Fruit fly (Drosophila melanogaster) whole organism, embryonic: ENCODE measurements around the gene CG31224.

Experiments used
- Atf6 ChIP-seq: fragments of 200-800 bp; sonication (Bioruptor generic); IDR thresholded peaks from 2 replicates; pipeline ENCODE4 v1.3.6; 2022; ENCODE audit warnings: missing biosample characterization, missing genetic modification characterization
- Awh ChIP-seq: fragments of 200-800 bp; sonication (Bioruptor generic); IDR thresholded peaks from 2 replicates; pipeline ENCODE4, ENCODE4 v1.3.6; 2022; ENCODE audit warnings: missing biosample characterization, missing genetic modification characterization
- B-H2 ChIP-seq: fragments of 200-800 bp; sonication (Bioruptor generic); optimal IDR thresholded peaks from 2 replicates; lab custom pipeline; 2018; ENCODE audit warnings: missing biosample characterization, mild to moderate bottlenecking, missing genetic modification characterization
- Blimp-1 ChIP-seq: fragments of 200-800 bp; sonication (Bioruptor generic); optimal IDR thresholded peaks from 3 replicates; lab custom pipeline; 2018; ENCODE audit warnings: missing biosample characterization, missing genetic modification characterization, mild to moderate bottlenecking, moderate library complexity, missing genetic modification reagents
- CG10267 ChIP-seq: fragments of 200-800 bp; sonication (Bioruptor generic); optimal IDR thresholded peaks from 2 replicates; lab custom pipeline; 2018; ENCODE audit warnings: missing biosample characterization, mild to moderate bottlenecking, missing genetic modification characterization, moderate library complexity
- CG10462 ChIP-seq: fragments of 200-800 bp; sonication (Bioruptor generic); optimal IDR thresholded peaks from 2 replicates; lab custom pipeline; 2016; ENCODE audit warnings: missing biosample characterization, missing genetic modification characterization
- CG10979 ChIP-seq: fragments of 200-800 bp; sonication (Bioruptor generic); optimal IDR thresholded peaks from 2 replicates; lab custom pipeline; 2018; ENCODE audit warnings: missing biosample characterization, mild to moderate bottlenecking, missing genetic modification characterization, moderate library complexity
- CG11696 ChIP-seq: fragments of 200-800 bp; sonication (Bioruptor generic); IDR thresholded peaks from 2 replicates; pipeline ENCODE4 v1.3.6; 2022; ENCODE audit warnings: missing biosample characterization, missing genetic modification characterization
- CG13287 ChIP-seq: fragments of 200-800 bp; sonication (Bioruptor generic); IDR thresholded peaks from 2 replicates; pipeline ENCODE4 v1.3.6; 2022; ENCODE audit warnings: missing biosample characterization, missing genetic modification characterization; ENCODE audit not compliant: partially characterized antibody
- CG13775 ChIP-seq: fragments of 200-800 bp; sonication (Bioruptor generic); optimal IDR thresholded peaks from 3 replicates; lab custom pipeline; 2017; ENCODE audit warnings: missing biosample characterization, mild to moderate bottlenecking, missing genetic modification characterization
- CG14667 ChIP-seq: fragments of 200-800 bp; sonication (Bioruptor generic); IDR thresholded peaks from 2 replicates; pipeline ENCODE4 v1.3.6; 2022; ENCODE audit warnings: missing biosample characterization, missing genetic modification characterization
- CG15073 ChIP-seq: fragments of 200-800 bp; sonication (Bioruptor generic); optimal IDR thresholded peaks from 2 replicates; lab custom pipeline; 2016; ENCODE audit warnings: missing biosample characterization, missing genetic modification characterization
- CG15269 ChIP-seq: fragments of 200-800 bp; sonication (Bioruptor generic); optimal IDR thresholded peaks from 2 replicates; lab custom pipeline; 2018; ENCODE audit warnings: missing biosample characterization, mild to moderate bottlenecking, missing genetic modification characterization, moderate library complexity
- CG15601 ChIP-seq: fragments of 200-800 bp; sonication (Bioruptor generic); optimal IDR thresholded peaks from 3 replicates; lab custom pipeline; 2019; ENCODE audit warnings: missing biosample characterization, mild to moderate bottlenecking, missing genetic modification characterization, moderate library complexity
- CG16813 ChIP-seq: fragments of 200-800 bp; sonication (Bioruptor generic); IDR thresholded peaks from 3 replicates; pipeline ENCODE4 v1.3.6; 2022; ENCODE audit warnings: missing biosample characterization, missing genetic modification characterization; ENCODE audit not compliant: partially characterized antibody
- CG2889 ChIP-seq: fragments of 200-800 bp; sonication (Bioruptor generic); IDR thresholded peaks from 3 replicates; pipeline ENCODE4 v1.3.6; 2022; ENCODE audit warnings: missing biosample characterization, missing genetic modification characterization
- CG32767 ChIP-seq: fragments of 200-800 bp; sonication (Bioruptor generic); IDR thresholded peaks from 2 replicates; pipeline ENCODE4 v1.3.6; 2022; ENCODE audit warnings: missing biosample characterization, missing genetic modification characterization
- CG33213 ChIP-seq: fragments of 200-800 bp; sonication (Bioruptor generic); optimal IDR thresholded peaks from 3 replicates; lab custom pipeline; 2016; ENCODE audit warnings: missing biosample characterization, missing genetic modification characterization
- CG33557 ChIP-seq: fragments of 200-800 bp; sonication (Bioruptor generic); optimal IDR thresholded peaks from 2 replicates; lab custom pipeline; 2019; ENCODE audit warnings: missing biosample characterization, mild to moderate bottlenecking, missing genetic modification characterization, moderate library complexity
- CG4730 ChIP-seq: fragments of 200-800 bp; sonication (Bioruptor generic); IDR thresholded peaks from 2 replicates; pipeline ENCODE4 v1.3.6; 2022; ENCODE audit warnings: missing biosample characterization, missing genetic modification characterization
- CG6175 ChIP-seq: fragments of 200-800 bp; sonication (Bioruptor generic); IDR thresholded peaks from 3 replicates; pipeline ENCODE4 v1.3.6; 2022; ENCODE audit warnings: missing biosample characterization, missing genetic modification characterization
- CG7271 ChIP-seq: fragments of 200-800 bp; sonication (Bioruptor generic); optimal IDR thresholded peaks from 2 replicates; lab custom pipeline; 2018; ENCODE audit warnings: missing biosample characterization, mild to moderate bottlenecking, missing genetic modification characterization, moderate library complexity
- CG7745 ChIP-seq: fragments of 200-800 bp; sonication (Bioruptor generic); optimal IDR thresholded peaks from 2 replicates; lab custom pipeline; 2018; ENCODE audit warnings: missing biosample characterization, mild to moderate bottlenecking, missing genetic modification characterization, moderate library complexity
- CG7839 ChIP-seq: fragments of 200-800 bp; sonication (Bioruptor generic); optimal IDR thresholded peaks from 3 replicates; lab custom pipeline; 2018; ENCODE audit warnings: missing biosample characterization, mild to moderate bottlenecking, missing genetic modification characterization, moderate library complexity
- CG8359 ChIP-seq: fragments of 200-800 bp; sonication (Bioruptor generic); optimal IDR thresholded peaks from 2 replicates; lab custom pipeline; 2017; ENCODE audit warnings: missing biosample characterization, mild to moderate bottlenecking, missing genetic modification characterization, borderline replicate concordance
- CTCF ChIP-seq: fragments of 200-800 bp; sonication (Bioruptor generic); optimal IDR thresholded peaks from 2 replicates; lab custom pipeline; 2017; ENCODE audit warnings: missing biosample characterization, mild to moderate bottlenecking, missing genetic modification characterization, moderate library complexity
- CoRest ChIP-seq: fragments of 200-800 bp; sonication (Bioruptor generic); optimal IDR thresholded peaks from 3 replicates; lab custom pipeline; 2018; ENCODE audit warnings: missing biosample characterization, mild to moderate bottlenecking, missing genetic modification characterization, moderate library complexity
- CrebB ChIP-seq: fragments of 200-800 bp; sonication (Bioruptor generic); optimal IDR thresholded peaks from 3 replicates; lab custom pipeline; 2018; ENCODE audit warnings: missing biosample characterization, mild to moderate bottlenecking, missing genetic modification characterization
- Dfd ChIP-seq, 2 experiments: fragments of >200 bp; optimal IDR thresholded peaks; 2 replicates each; lab custom pipeline; 2017; ENCODE audit warnings: missing biosample characterization in 2 of 2, missing genetic modification characterization in 2 of 2
- HHEX ChIP-seq: fragments of 200-800 bp; sonication (Bioruptor generic); optimal IDR thresholded peaks from 3 replicates; lab custom pipeline; 2017; ENCODE audit warnings: missing biosample characterization, mild to moderate bottlenecking, missing genetic modification characterization, missing genetic modification reagents
- MESR4 ChIP-seq: fragments of 200-800 bp; sonication (Bioruptor generic); optimal IDR thresholded peaks from 2 replicates; lab custom pipeline; 2018; ENCODE audit warnings: missing biosample characterization, mild to moderate bottlenecking, missing genetic modification characterization, moderate library complexity
- NFAT ChIP-seq: fragments of 200-800 bp; sonication (Bioruptor generic); IDR thresholded peaks from 2 replicates; pipeline ENCODE4 v1.3.6; 2022; ENCODE audit warnings: missing biosample characterization, missing genetic modification characterization
- NK7.1 ChIP-seq: fragments of 200-800 bp; sonication (Bioruptor generic); optimal IDR thresholded peaks from 3 replicates; lab custom pipeline; 2016; ENCODE audit warnings: missing biosample characterization, missing genetic modification characterization
- Nf-YC ChIP-seq: fragments of 200-800 bp; optimal IDR thresholded peaks from 3 replicates; lab custom pipeline; 2019; ENCODE audit warnings: missing biosample characterization, mild to moderate bottlenecking, missing genetic modification characterization, moderate library complexity
- NfI ChIP-seq: fragments of 200-800 bp; sonication (Bioruptor generic); optimal IDR thresholded peaks from 3 replicates; lab custom pipeline; 2018; ENCODE audit warnings: missing biosample characterization, mild to moderate bottlenecking, missing genetic modification characterization, moderate library complexity
- Sry-δ ChIP-seq: fragments of 200-800 bp; sonication (Bioruptor generic); optimal IDR thresholded peaks from 2 replicates; lab custom pipeline; 2016; ENCODE audit warnings: missing biosample characterization, missing genetic modification characterization
- ato ChIP-seq: fragments of 200-800 bp; sonication (Bioruptor generic); IDR thresholded peaks from 2 replicates; pipeline ENCODE4 v1.3.6; 2022; ENCODE audit warnings: missing biosample characterization, missing genetic modification characterization; ENCODE audit not compliant: partially characterized antibody
- bbx ChIP-seq: fragments of 200-800 bp; sonication (Bioruptor generic); IDR thresholded peaks from 2 replicates; pipeline ENCODE4 v1.3.6; 2022; ENCODE audit warnings: missing biosample characterization, missing genetic modification characterization; ENCODE audit not compliant: partially characterized antibody
- caup ChIP-seq: fragments of 200-800 bp; sonication (Bioruptor generic); optimal IDR thresholded peaks from 3 replicates; lab custom pipeline; 2017; ENCODE audit warnings: missing biosample characterization, mild to moderate bottlenecking, missing genetic modification characterization, moderate library complexity; ENCODE audit not compliant: severe bottlenecking
- corto ChIP-seq: fragments of 200-800 bp; sonication (Bioruptor generic); optimal IDR thresholded peaks from 2 replicates; lab custom pipeline; 2016; ENCODE audit warnings: missing biosample characterization, mild to moderate bottlenecking, missing genetic modification characterization, moderate library complexity
- dmrt11E ChIP-seq: fragments of 200-800 bp; sonication (Bioruptor generic); optimal IDR thresholded peaks from 3 replicates; lab custom pipeline; 2018; ENCODE audit warnings: missing biosample characterization, mild to moderate bottlenecking, missing genetic modification characterization, moderate library complexity
- exex ChIP-seq: fragments of 200-800 bp; sonication (Bioruptor generic); optimal IDR thresholded peaks from 4 replicates; lab custom pipeline; 2018; ENCODE audit warnings: missing biosample characterization, mild to moderate bottlenecking, missing genetic modification characterization, moderate library complexity
- inv ChIP-seq: fragments of 200-800 bp; sonication (Bioruptor generic); IDR thresholded peaks from 2 replicates; pipeline ENCODE4 v1.3.6; 2022; ENCODE audit warnings: missing biosample characterization, missing genetic modification characterization; ENCODE audit not compliant: partially characterized antibody
- peb ChIP-seq: fragments of 200-800 bp; sonication (Bioruptor generic); IDR thresholded peaks from 2 replicates; pipeline ENCODE4 v1.3.6; 2022; ENCODE audit warnings: missing biosample characterization, missing genetic modification characterization
- stwl ChIP-seq: fragments of 200-800 bp; sonication (Bioruptor generic); optimal IDR thresholded peaks from 3 replicates; lab custom pipeline; 2018; ENCODE audit warnings: missing biosample characterization, mild to moderate bottlenecking, missing genetic modification characterization, moderate library complexity
- toy ChIP-seq: fragments of 200-800 bp; sonication (Bioruptor generic); IDR thresholded peaks from 2 replicates; pipeline ENCODE4 v1.3.6; 2022; ENCODE audit warnings: missing biosample characterization, missing genetic modification characterization
- ttk ChIP-seq: fragments of 200-800 bp; sonication (Bioruptor generic); IDR thresholded peaks from 2 replicates; pipeline ENCODE4 v2.1.2; 2022; ENCODE audit warnings: missing biosample characterization, missing genetic modification characterization
- vnd ChIP-seq: fragments of 200-800 bp; sonication (Bioruptor generic); IDR thresholded peaks from 3 replicates; pipeline ENCODE4 v1.3.6; 2022; ENCODE audit warnings: missing biosample characterization, missing genetic modification characterization; ENCODE audit not compliant: partially characterized antibody
- zen2 ChIP-seq: fragments of 200-800 bp; sonication (Bioruptor generic); IDR thresholded peaks from 3 replicates; pipeline ENCODE4 v1.3.6; 2022; ENCODE audit warnings: missing biosample characterization, missing genetic modification characterization; ENCODE audit not compliant: partially characterized antibody

The CG31224 gene

dm6 chr3R:18621230-18621629 is 37.9 kb downstream of the CG31224 start, which contains the start of gene CG14304 (continued):
- TF ChIP-seq CG8359 (GFP tag; lab: Kevin White, UChicago) (no peak), CG15269 (no peak), exex (tag; lab: Kevin White, UChicago) (no peak), toy (GFP tag; lab: Robert Waterston, UW) (no peak), CG14667 (GFP tag; lab: Robert Waterston, UW) (no peak), CG15073 (no peak), CG13775 (GFP tag; lab: Kevin White, UChicago) (no peak), inv (GFP tag; lab: Robert Waterston, UW) (no peak), CG10979 (tag; lab: Kevin White, UChicago) (no peak), CG11696 (GFP tag; lab: Robert Waterston, UW) (no peak), NK7.1 (GFP tag; lab: Kevin White, UChicago) (no peak), dmrt11E (no peak), CG7839 (tag; lab: Kevin White, UChicago) (no peak), CoRest (no peak), CG13287 (GFP tag; lab: Robert Waterston, UW) (peak; percentile 50; the same call in 1 of the 2 replicates), stwl (peak; percentile 56), HHEX (no peak), corto (GFP tag; lab: Kevin White, UChicago) (no peak), NFAT (GFP tag; lab: Robert Waterston, UW) (no peak), Atf6 (GFP tag; lab: Robert Waterston, UW) (no peak), CG10462 (GFP tag; lab: Kevin White, UChicago) (no peak), CG10267 (tag; lab: Kevin White, UChicago) (no peak), Blimp-1 (GFP tag; lab: Kevin White, UChicago) (peak; percentile 27), peb (GFP tag; lab: Robert Waterston, UW) (no peak), CG7745 (tag; lab: Kevin White, UChicago) (no peak), CG32767 (no peak), Dfd (GFP tag; optimal IDR thresholded peaks at IDR 0.05; lab: Kevin White, UChicago) (peak in 1 of 2 experiments; percentile 39), CG6175 (GFP tag; lab: Robert Waterston, UW) (0 out of 3 replicates have a peak, but pooled peaks have one; percentile 58), caup (GFP tag; lab: Kevin White, UChicago) (no peak), B-H2 (no peak), Awh (GFP tag; lab: Robert Waterston, UW) (no peak), CG4730 (GFP tag; lab: Robert Waterston, UW) (no peak), CG15601 (tag; lab: Kevin White, UChicago) (peak; percentile 74), CG7271 (no peak), zen2 (0 out of 3 replicates have a peak, but pooled peaks have one; percentile 17), Nf-YC (tag; lab: Kevin White, UChicago) (no peak), CG16813 (GFP tag; lab: Robert Waterston, UW) (0 out of 3 replicates have a peak, but pooled peaks have one; percentile 20), MESR4 (no peak), CTCF (GFP tag; lab: Kevin White, UChicago) (peak; percentile 55), CG2889 (GFP tag; lab: Robert Waterston, UW) (no peak), ato (GFP tag; lab: Robert Waterston, UW) (no peak), CG33213 (GFP tag; lab: Kevin White, UChicago) (no peak), ttk (GFP tag; lab: Robert Waterston, UW) (no peak), Sry-δ (GFP tag; lab: Kevin White, UChicago) (no peak), bbx (peak; percentile 49; the same call in 1 of the 2 replicates), CrebB (tag; lab: Kevin White, UChicago) (no peak), CG33557 (GFP tag; lab: Kevin White, UChicago) (no peak), vnd (GFP tag; lab: Robert Waterston, UW) (peak; percentile 39; the same call in 1 of the 3 replicates), NfI (GFP tag; lab: Kevin White, UChicago) (no peak)
